Worm (Caenorhabditis elegans): ENCODE data around the gene srz-32.

- TF ChIP-seq ceh-2 (tag; optimal IDR thresholded peaks at IDR 0.05) (no peak), ceh-18 (tag; optimal IDR thresholded peaks at IDR 0.05) (no peak), pha-2 (tag; optimal IDR thresholded peaks at IDR 0.05) (no peak), unc-86 (tag; optimal IDR thresholded peaks at IDR 0.05) (no peak), dve-1 (tag; optimal IDR thresholded peaks at IDR 0.05) (no peak)
Observed at ce11 chrIV:3422516-3422915, 13.6 kb upstream of the srz-32 start, which contains the start of gene C04C3.6.
